Worm (Caenorhabditis elegans) whole organism, L3 larva: ENCODE data around the gene C14F11.7.

ENCODE experiments used
- ama-1 ChIP-seq: fragments of 150-350 bp; optimal IDR thresholded peaks from 2 replicates; lab custom pipeline; 2018
- fos-1 ChIP-seq: fragments of 150-350 bp; optimal IDR thresholded peaks from 2 replicates; lab custom pipeline; 2014; ENCODE audit warnings: missing biosample characterization, missing genetic modification characterization
- jun-1 ChIP-seq: fragments of 150-350 bp; optimal IDR thresholded peaks from 2 replicates; lab custom pipeline; 2014; ENCODE audit warnings: missing biosample characterization, missing genetic modification reagents, missing genetic modification characterization
- lin-39 ChIP-seq: fragments of 150-350 bp; optimal IDR thresholded peaks from 2 replicates; lab custom pipeline; 2018; ENCODE audit warnings: missing biosample characterization, missing genetic modification reagents, missing genetic modification characterization
- pha-4 ChIP-seq: fragments of 150-350 bp; optimal IDR thresholded peaks from 2 replicates; lab custom pipeline; 2014; ENCODE audit warnings: missing biosample characterization, missing genetic modification reagents, missing genetic modification characterization
- skn-1 ChIP-seq: fragments of 150-350 bp; optimal IDR thresholded peaks from 2 replicates; lab custom pipeline; 2014; ENCODE audit warnings: missing biosample characterization, missing genetic modification characterization

ce11 chrX:6238973-6239372 is 30.6 kb upstream of the C14F11.7 start, which contains the start of gene rml-3:
- TF ChIP-seq lin-39 (no peak), skn-1 (tag; lab: Kevin White, UChicago) (no peak), pha-4 (tag; lab: Kevin White, UChicago) (no peak), jun-1 (tag; lab: Kevin White, UChicago) (no peak), fos-1 (tag; lab: Kevin White, UChicago) (no peak), ama-1 (lab: Kevin White, UChicago) (no peak)
